Fruit fly (Drosophila melanogaster) whole organism, prepupa: ENCODE results near the gene CG9168.
A peak's percentile ranks its signal among the peaks of the same experiment; 100 is the strongest.

Experiments used
- CG10631 ChIP-seq: fragments of 200-800 bp; sonication (Bioruptor generic); optimal IDR thresholded peaks from 2 replicates; lab custom pipeline; 2016; ENCODE audit warnings: missing biosample characterization, missing genetic modification characterization
- CG10669 ChIP-seq: fragments of 200-800 bp; sonication (Bioruptor generic); optimal IDR thresholded peaks from 3 replicates; lab custom pipeline; 2018; ENCODE audit warnings: missing biosample characterization, mild to moderate bottlenecking, missing genetic modification characterization, moderate library complexity
- CG11294 ChIP-seq: fragments of 200-800 bp; sonication (Bioruptor generic); IDR thresholded peaks from 2 replicates; pipeline ENCODE4 v1.3.6; 2022; ENCODE audit warnings: missing biosample characterization, missing genetic modification characterization
- CG11902 ChIP-seq: fragments of 200-800 bp; sonication (Bioruptor generic); optimal IDR thresholded peaks from 3 replicates; lab custom pipeline; 2016; ENCODE audit warnings: missing biosample characterization, missing genetic modification characterization
- CG31627 ChIP-seq: fragments of 200-800 bp; sonication (Bioruptor generic); optimal IDR thresholded peaks from 3 replicates; lab custom pipeline; 2016; ENCODE audit warnings: missing biosample characterization, missing genetic modification characterization
- CG32006 ChIP-seq: fragments of 200-800 bp; sonication (Bioruptor generic); optimal IDR thresholded peaks from 3 replicates; lab custom pipeline; 2017; ENCODE audit warnings: missing biosample characterization, mild to moderate bottlenecking, missing genetic modification characterization
- CG34406 ChIP-seq: fragments of 200-800 bp; sonication (Bioruptor generic); optimal IDR thresholded peaks from 3 replicates; lab custom pipeline; 2016; ENCODE audit warnings: missing biosample characterization, missing genetic modification characterization
- CG3919 ChIP-seq: fragments of 200-800 bp; sonication (Bioruptor generic); optimal IDR thresholded peaks from 3 replicates; lab custom pipeline; 2016; ENCODE audit warnings: missing biosample characterization, missing genetic modification characterization
- CG6163 ChIP-seq: fragments of 200-800 bp; sonication (Bioruptor generic); IDR thresholded peaks from 3 replicates; pipeline ENCODE4 v1.3.6; 2022; ENCODE audit warnings: missing biosample characterization, missing genetic modification characterization
- CG6792 ChIP-seq: fragments of 200-800 bp; sonication (Bioruptor generic); optimal IDR thresholded peaks from 3 replicates; lab custom pipeline; 2016; ENCODE audit warnings: missing biosample characterization, missing genetic modification characterization
- CG6854 ChIP-seq: fragments of 200-800 bp; sonication (Bioruptor generic); optimal IDR thresholded peaks from 2 replicates; lab custom pipeline; 2017; ENCODE audit warnings: missing biosample characterization, mild to moderate bottlenecking, missing genetic modification characterization
- CG8319 ChIP-seq: fragments of 200-800 bp; sonication (Bioruptor generic); optimal IDR thresholded peaks from 3 replicates; lab custom pipeline; 2016; ENCODE audit warnings: missing biosample characterization, missing genetic modification characterization
- CG8632 ChIP-seq: fragments of 200-800 bp; sonication (Bioruptor generic); optimal IDR thresholded peaks from 3 replicates; lab custom pipeline; 2016; ENCODE audit warnings: missing biosample characterization, missing genetic modification characterization
- Eip75B ChIP-seq: fragments of 200-800 bp; sonication (Bioruptor generic); optimal IDR thresholded peaks from 3 replicates; lab custom pipeline; 2016; ENCODE audit warnings: missing biosample characterization, missing genetic modification characterization
- Eip78C ChIP-seq: fragments of 200-800 bp; sonication (Bioruptor generic); peaks from one replicate; lab custom pipeline; 2016; ENCODE audit warnings: missing biosample characterization, missing genetic modification characterization
- Eip93F ChIP-seq: fragments of 200-800 bp; sonication (Bioruptor generic); optimal IDR thresholded peaks from 2 replicates; lab custom pipeline; 2016; ENCODE audit warnings: missing biosample characterization, mild to moderate bottlenecking, missing genetic modification characterization
- Ets21C ChIP-seq: fragments of 200-800 bp; sonication (Bioruptor generic); optimal IDR thresholded peaks from 3 replicates; lab custom pipeline; 2016; ENCODE audit warnings: missing biosample characterization, missing genetic modification characterization
- Ets96B ChIP-seq: fragments of 200-800 bp; optimal IDR thresholded peaks from 2 replicates; lab custom pipeline; 2019; ENCODE audit warnings: missing biosample characterization, mild to moderate bottlenecking, missing genetic modification characterization, moderate library complexity
- Hr39 ChIP-seq: fragments of 200-800 bp; sonication (Bioruptor generic); optimal IDR thresholded peaks from 2 replicates; lab custom pipeline; 2016; ENCODE audit warnings: missing biosample characterization, missing genetic modification characterization
- Lpt ChIP-seq: fragments of 200-800 bp; sonication (Bioruptor generic); optimal IDR thresholded peaks from 3 replicates; lab custom pipeline; 2016; ENCODE audit warnings: missing biosample characterization, missing genetic modification characterization
- Met ChIP-seq: fragments of 200-800 bp; sonication (Bioruptor generic); optimal IDR thresholded peaks from 3 replicates; lab custom pipeline; 2016; ENCODE audit warnings: missing biosample characterization, missing genetic modification characterization
- OdsH ChIP-seq: fragments of 200-800 bp; sonication (Bioruptor generic); optimal IDR thresholded peaks from 3 replicates; lab custom pipeline; 2016; ENCODE audit warnings: missing biosample characterization, missing genetic modification characterization
- Smox ChIP-seq: fragments of 200-800 bp; sonication (Bioruptor generic); optimal IDR thresholded peaks from 3 replicates; lab custom pipeline; 2016; ENCODE audit warnings: missing biosample characterization, missing genetic modification characterization
- Sox102F ChIP-seq: fragments of 200-800 bp; sonication (Bioruptor generic); optimal IDR thresholded peaks from 2 replicates; lab custom pipeline; 2016; ENCODE audit warnings: missing biosample characterization, mild to moderate bottlenecking, missing genetic modification characterization
- Sox14 ChIP-seq: fragments of 200-800 bp; sonication (Bioruptor generic); optimal IDR thresholded peaks from 3 replicates; lab custom pipeline; 2016; ENCODE audit warnings: missing biosample characterization, missing genetic modification characterization
- Sox15 ChIP-seq: fragments of 200-800 bp; sonication (Bioruptor generic); optimal IDR thresholded peaks from 3 replicates; lab custom pipeline; 2016; ENCODE audit warnings: missing biosample characterization, missing genetic modification characterization
- achi ChIP-seq: fragments of 200-800 bp; sonication (Bioruptor generic); optimal IDR thresholded peaks from 3 replicates; lab custom pipeline; 2016; ENCODE audit warnings: missing biosample characterization, missing genetic modification characterization
- acj6 ChIP-seq: fragments of 200-800 bp; sonication (Bioruptor generic); optimal IDR thresholded peaks from 3 replicates; lab custom pipeline; 2016; ENCODE audit warnings: missing biosample characterization, missing genetic modification characterization
- cyc ChIP-seq: fragments of 200-800 bp; sonication (Bioruptor generic); optimal IDR thresholded peaks from 3 replicates; lab custom pipeline; 2016; ENCODE audit warnings: missing biosample characterization, missing genetic modification characterization
- dsx ChIP-seq: fragments of 200-800 bp; optimal IDR thresholded peaks from 3 replicates; lab custom pipeline; 2019; ENCODE audit warnings: missing biosample characterization, mild to moderate bottlenecking, missing genetic modification characterization, moderate library complexity; ENCODE audit not compliant: poor library complexity, severe bottlenecking
- esn ChIP-seq: fragments of 200-800 bp; sonication (Bioruptor generic); optimal IDR thresholded peaks from 2 replicates; lab custom pipeline; 2016; ENCODE audit warnings: missing biosample characterization, mild to moderate bottlenecking, missing genetic modification characterization, moderate library complexity
- fd59A ChIP-seq: fragments of 200-800 bp; sonication (Bioruptor generic); optimal IDR thresholded peaks from 2 replicates; lab custom pipeline; 2017; ENCODE audit warnings: missing biosample characterization, mild to moderate bottlenecking, missing genetic modification characterization, missing genetic modification reagents
- fd85E ChIP-seq: fragments of 200-800 bp; sonication (Bioruptor generic); optimal IDR thresholded peaks from 3 replicates; lab custom pipeline; 2016; ENCODE audit warnings: missing biosample characterization, missing genetic modification characterization
- lz ChIP-seq: fragments of 200-800 bp; sonication (Bioruptor generic); optimal IDR thresholded peaks from 3 replicates; lab custom pipeline; 2016; ENCODE audit warnings: missing biosample characterization, missing genetic modification characterization
- pdm3 ChIP-seq: fragments of 200-800 bp; sonication (Bioruptor generic); optimal IDR thresholded peaks from 3 replicates; lab custom pipeline; 2016; ENCODE audit warnings: missing biosample characterization, missing genetic modification characterization
- spab ChIP-seq: fragments of 200-800 bp; sonication (Bioruptor generic); optimal IDR thresholded peaks from 2 replicates; lab custom pipeline; 2017; ENCODE audit warnings: missing biosample characterization, mild to moderate bottlenecking, missing genetic modification characterization, missing genetic modification reagents
- svp ChIP-seq: fragments of 200-800 bp; sonication (Bioruptor generic); peaks from one replicate; lab custom pipeline; 2016; ENCODE audit warnings: missing biosample characterization, missing genetic modification characterization
- topi ChIP-seq: fragments of 200-800 bp; sonication (Bioruptor generic); optimal IDR thresholded peaks from 3 replicates; lab custom pipeline; 2016; ENCODE audit warnings: missing biosample characterization, missing genetic modification characterization
- vri ChIP-seq: fragments of 200-800 bp; sonication (Bioruptor generic); optimal IDR thresholded peaks from 3 replicates; lab custom pipeline; 2016; ENCODE audit warnings: missing biosample characterization, mild to moderate bottlenecking, missing genetic modification characterization

The CG9168 gene

dm6 chr3L:1457281-1457680 is 46.4 kb downstream of the CG9168 start (continued):
- TF ChIP-seq CG8632 (GFP tag; lab: Kevin White, UChicago) = peak; percentile 34
- TF ChIP-seq Lpt (GFP tag; lab: Kevin White, UChicago) = no peak
- TF ChIP-seq esn (GFP tag; lab: Kevin White, UChicago) = peak; percentile 77
- no peak for TF ChIP-seq CG6854
- TF ChIP-seq CG31627 (GFP tag; lab: Kevin White, UChicago) = peak; percentile 68
- peak; percentile 59 for TF ChIP-seq topi (GFP tag; lab: Kevin White, UChicago)
- TF ChIP-seq CG11294 (GFP tag; lab: Robert Waterston, UW) = no peak
- TF ChIP-seq spab (GFP tag; lab: Kevin White, UChicago) = no peak
- TF ChIP-seq CG32006 (GFP tag; lab: Kevin White, UChicago) = no peak
- TF ChIP-seq Eip75B (GFP tag; lab: Kevin White, UChicago) = peak; percentile 54
- TF ChIP-seq Ets96B = no peak
- peak; percentile 32 for TF ChIP-seq acj6 (GFP tag; lab: Kevin White, UChicago)
- TF ChIP-seq CG3919 = peak; percentile 20

- TF ChIP-seq CG31627 (GFP tag; lab: Kevin White, UChicago) (peak; percentile 71), Sox15 (GFP tag; lab: Kevin White, UChicago) (peak; percentile 44), Smox (peak; percentile 65), Hr39 (GFP tag; lab: Kevin White, UChicago) (peak; percentile 63), CG3919 (peak; percentile 32), Sox14 (GFP tag; lab: Kevin White, UChicago) (peak; percentile 22), pdm3 (peak; percentile 32), CG34406 (GFP tag; lab: Kevin White, UChicago) (peak; percentile 45), fd85E (GFP tag; lab: Kevin White, UChicago) (peak; percentile 44), CG8632 (GFP tag; lab: Kevin White, UChicago) (peak; percentile 24), Met (GFP tag; lab: Kevin White, UChicago) (peak; percentile 74), Ets21C (GFP tag; lab: Kevin White, UChicago) (peak; percentile 43), CG6163 (GFP tag; lab: Robert Waterston, UW) (peak; percentile 56), Lpt (GFP tag; lab: Kevin White, UChicago) (no peak), fd59A (GFP tag; lab: Kevin White, UChicago) (no peak), cyc (GFP tag; lab: Kevin White, UChicago) (peak; percentile 75), Eip75B (GFP tag; lab: Kevin White, UChicago) (peak; percentile 49), OdsH (GFP tag; lab: Kevin White, UChicago) (peak; percentile 15), vri (GFP tag; lab: Kevin White, UChicago) (peak; percentile 34), esn (GFP tag; lab: Kevin White, UChicago) (peak; percentile 66), CG32006 (GFP tag; lab: Kevin White, UChicago) (no peak), lz (peak; percentile 57), dsx (GFP tag; lab: Kevin White, UChicago) (no peak), achi (peak; percentile 21), CG10631 (GFP tag; lab: Kevin White, UChicago) (no peak), CG6792 (GFP tag; lab: Kevin White, UChicago) (peak; percentile 56), topi (GFP tag; lab: Kevin White, UChicago) (peak; percentile 64), Eip78C (peak; percentile 75), CG10669 (GFP tag; lab: Kevin White, UChicago) (no peak), CG11902 (GFP tag; lab: Kevin White, UChicago) (peak; percentile 62), acj6 (GFP tag; lab: Kevin White, UChicago) (peak; percentile 36), Sox102F (GFP tag; lab: Kevin White, UChicago) (peak; percentile 65), CG8319 (peak; percentile 48), svp (peak; percentile 87), Eip93F (GFP tag; lab: Kevin White, UChicago) (no peak)
- TF ChIP-seq, all 60 proteins: peak for 28
Measured at dm6 chr3L:1457998-1458728, 47.3 kb downstream of the CG9168 start.
